Fruit fly (Drosophila melanogaster) whole organism, embryonic: Measurements from ENCODE around the gene CG10996.
A peak's percentile ranks its signal among the peaks of the same experiment; 100 is the strongest.

Source experiments
- Bgb ChIP-seq: fragments of 200-800 bp; sonication (Bioruptor generic); IDR thresholded peaks from 2 replicates; pipeline ENCODE4 v1.3.6; 2022; ENCODE audit warnings: missing biosample characterization, missing genetic modification characterization; ENCODE audit not compliant: partially characterized antibody
- CG11723 ChIP-seq: fragments of 200-800 bp; sonication (Bioruptor generic); optimal IDR thresholded peaks from 2 replicates; lab custom pipeline; 2017; ENCODE audit warnings: missing biosample characterization, mild to moderate bottlenecking, missing genetic modification characterization
- CG12071 ChIP-seq: fragments of 200-800 bp; sonication (Bioruptor generic); optimal IDR thresholded peaks from 3 replicates; lab custom pipeline; 2018; ENCODE audit warnings: missing biosample characterization, mild to moderate bottlenecking, missing genetic modification characterization
- CG14014 ChIP-seq: fragments of 200-800 bp; sonication (Bioruptor generic); IDR thresholded peaks from 2 replicates; pipeline ENCODE4 v1.3.6; 2022; ENCODE audit warnings: missing biosample characterization, missing genetic modification characterization
- CG14441 ChIP-seq: fragments of 200-800 bp; sonication (Bioruptor generic); IDR thresholded peaks from 2 replicates; pipeline ENCODE4 v1.3.6; 2022; ENCODE audit warnings: missing biosample characterization, missing genetic modification characterization
- CG15514 ChIP-seq: fragments of 200-800 bp; sonication (Bioruptor generic); optimal IDR thresholded peaks from 3 replicates; lab custom pipeline; 2017; ENCODE audit warnings: missing biosample characterization, missing genetic modification characterization, mild to moderate bottlenecking, moderate library complexity, missing genetic modification reagents
- CG2199 ChIP-seq: fragments of 200-800 bp; sonication (Bioruptor generic); IDR thresholded peaks from 3 replicates; pipeline ENCODE4 v1.3.6; 2022; ENCODE audit warnings: missing biosample characterization, missing genetic modification characterization
- CG2202 ChIP-seq: fragments of 200-800 bp; sonication (Bioruptor generic); optimal IDR thresholded peaks from 2 replicates; lab custom pipeline; 2018; ENCODE audit warnings: missing biosample characterization, mild to moderate bottlenecking, missing genetic modification characterization
- CG31365 ChIP-seq: fragments of 200-800 bp; sonication (Bioruptor generic); optimal IDR thresholded peaks from 2 replicates; lab custom pipeline; 2018; ENCODE audit warnings: missing biosample characterization, mild to moderate bottlenecking, missing genetic modification characterization
- CG32767 ChIP-seq: fragments of 200-800 bp; sonication (Bioruptor generic); IDR thresholded peaks from 2 replicates; pipeline ENCODE4 v1.3.6; 2022; ENCODE audit warnings: missing biosample characterization, missing genetic modification characterization
- CG6791 ChIP-seq: fragments of 200-800 bp; sonication (Bioruptor generic); IDR thresholded peaks from 3 replicates; pipeline ENCODE4 v1.3.6; 2022; ENCODE audit warnings: missing biosample characterization, missing genetic modification characterization; ENCODE audit not compliant: partially characterized antibody
- CG8924 ChIP-seq: fragments of 200-800 bp; optimal IDR thresholded peaks from 3 replicates; lab custom pipeline; 2019; ENCODE audit warnings: missing biosample characterization, mild to moderate bottlenecking, missing genetic modification characterization, moderate library complexity
- CG9932 ChIP-seq: fragments of 200-800 bp; sonication (Bioruptor generic); IDR thresholded peaks from 2 replicates; pipeline ENCODE4 v1.3.6; 2022; ENCODE audit warnings: missing biosample characterization, missing genetic modification characterization
- H2.0 ChIP-seq: fragments of 200-800 bp; sonication (Bioruptor generic); IDR thresholded peaks from 2 replicates; pipeline ENCODE4 v1.3.6; 2022; ENCODE audit warnings: missing biosample characterization, missing genetic modification characterization
- HLH3B ChIP-seq: fragments of 200-800 bp; sonication (Bioruptor generic); IDR thresholded peaks from 2 replicates; pipeline ENCODE4 v1.3.6; 2022; ENCODE audit warnings: missing biosample characterization, missing genetic modification characterization
- Hand ChIP-seq: fragments of 200-800 bp; sonication (Bioruptor generic); optimal IDR thresholded peaks from 2 replicates; lab custom pipeline; 2017; ENCODE audit warnings: mild to moderate bottlenecking, missing biosample characterization, missing genetic modification reagents, missing genetic modification characterization
- Hr39 ChIP-seq: fragments of >200 bp; optimal IDR thresholded peaks from 2 replicates; lab custom pipeline; 2017
- Myb ChIP-seq: fragments of 200-800 bp; sonication (Bioruptor generic); optimal IDR thresholded peaks from 2 replicates; lab custom pipeline; 2016; ENCODE audit warnings: missing biosample characterization, missing genetic modification characterization
- Neu2 ChIP-seq: fragments of 200-800 bp; sonication (Bioruptor generic); optimal IDR thresholded peaks from 3 replicates; lab custom pipeline; 2016; ENCODE audit warnings: missing biosample characterization, missing genetic modification characterization, borderline replicate concordance
- Opbp ChIP-seq: fragments of 200-800 bp; sonication (Bioruptor generic); IDR thresholded peaks from 3 replicates; pipeline ENCODE4 v1.3.6; 2022; ENCODE audit warnings: missing biosample characterization, missing genetic modification characterization; ENCODE audit not compliant: partially characterized antibody
- Optix ChIP-seq: fragments of 200-800 bp; sonication (Bioruptor generic); IDR thresholded peaks from 3 replicates; pipeline ENCODE4 v1.3.6; 2022; ENCODE audit warnings: missing biosample characterization, missing genetic modification characterization
- Ptx1 ChIP-seq: fragments of 200-800 bp; sonication (Bioruptor generic); IDR thresholded peaks from 2 replicates; pipeline ENCODE4 v1.3.6; 2022; ENCODE audit warnings: missing biosample characterization, missing genetic modification characterization
- Sox100B ChIP-seq: fragments of 200-800 bp; sonication (Bioruptor generic); optimal IDR thresholded peaks from 3 replicates; lab custom pipeline; 2018; ENCODE audit warnings: missing biosample characterization, mild to moderate bottlenecking, missing genetic modification characterization
- Sry-β ChIP-seq: fragments of 200-800 bp; sonication (Bioruptor generic); optimal IDR thresholded peaks from 2 replicates; lab custom pipeline; 2018; ENCODE audit warnings: missing biosample characterization, mild to moderate bottlenecking, missing genetic modification characterization, moderate library complexity
- Stat92E ChIP-seq, 3 experiments: fragments of >200 bp in 2 of 3; fragments of 200-800 bp in 1 of 3; sonication (Bioruptor generic) in 1 of 3; optimal IDR thresholded peaks; 2 replicates each; lab custom pipeline; 2017 to 2019; ENCODE audit warnings: missing biosample characterization in 3 of 3, missing genetic modification characterization in 3 of 3, mild to moderate bottlenecking in 1 of 3, moderate library complexity in 1 of 3
- Xrp1 ChIP-seq: fragments of 200-800 bp; sonication (Bioruptor generic); IDR thresholded peaks from 2 replicates; pipeline ENCODE4 v1.3.6; 2022; ENCODE audit warnings: missing biosample characterization, missing genetic modification characterization
- YL-1 ChIP-seq: fragments of 200-800 bp; sonication (Bioruptor generic); optimal IDR thresholded peaks from 3 replicates; lab custom pipeline; 2017; ENCODE audit warnings: missing biosample characterization, mild to moderate bottlenecking, missing genetic modification characterization
- abd-A ChIP-seq: fragments of 200-800 bp; sonication (Bioruptor generic); optimal IDR thresholded peaks from 3 replicates; lab custom pipeline; 2019; ENCODE audit warnings: missing biosample characterization, mild to moderate bottlenecking, missing genetic modification characterization, moderate library complexity
- bbx ChIP-seq: fragments of 200-800 bp; sonication (Bioruptor generic); IDR thresholded peaks from 2 replicates; pipeline ENCODE4 v1.3.6; 2022; ENCODE audit warnings: missing biosample characterization, missing genetic modification characterization; ENCODE audit not compliant: partially characterized antibody
- btn ChIP-seq: fragments of 200-800 bp; sonication (Bioruptor generic); optimal IDR thresholded peaks from 2 replicates; lab custom pipeline; 2016; ENCODE audit warnings: missing biosample characterization, missing genetic modification characterization
- cad ChIP-seq: fragments of >200 bp; optimal IDR thresholded peaks from 2 replicates; lab custom pipeline; 2017; ENCODE audit warnings: missing biosample characterization, missing genetic modification characterization
- chinmo ChIP-seq: fragments of 200-800 bp; sonication (Bioruptor generic); IDR thresholded peaks from 4 replicates; pipeline ENCODE4 v1.3.6; 2022; ENCODE audit warnings: missing biosample characterization, missing genetic modification characterization; ENCODE audit not compliant: partially characterized antibody
- exex ChIP-seq: fragments of 200-800 bp; sonication (Bioruptor generic); optimal IDR thresholded peaks from 4 replicates; lab custom pipeline; 2018; ENCODE audit warnings: missing biosample characterization, mild to moderate bottlenecking, missing genetic modification characterization, moderate library complexity
- hkb ChIP-seq, 2 experiments: fragments of 200-800 bp in 1 of 2; fragments of >200 bp in 1 of 2; sonication (Bioruptor generic) in 1 of 2; IDR thresholded peaks in 1 of 2; optimal IDR thresholded peaks in 1 of 2; 2 replicates each; pipeline versions ENCODE4 v1.3.6 to Lab custom; 2017 to 2022; ENCODE audit warnings: missing biosample characterization in 1 of 2, missing genetic modification characterization in 1 of 2
- inv ChIP-seq: fragments of 200-800 bp; sonication (Bioruptor generic); IDR thresholded peaks from 2 replicates; pipeline ENCODE4 v1.3.6; 2022; ENCODE audit warnings: missing biosample characterization, missing genetic modification characterization; ENCODE audit not compliant: partially characterized antibody
- jing ChIP-seq: fragments of 200-800 bp; sonication (Bioruptor generic); optimal IDR thresholded peaks from 2 replicates; lab custom pipeline; 2018; ENCODE audit warnings: missing biosample characterization, mild to moderate bottlenecking, missing genetic modification characterization
- mam ChIP-seq: fragments of 200-800 bp; sonication (Bioruptor generic); optimal IDR thresholded peaks from 3 replicates; lab custom pipeline; 2016; ENCODE audit warnings: missing biosample characterization, missing genetic modification characterization
- nmo ChIP-seq: fragments of 200-800 bp; sonication (Bioruptor generic); optimal IDR thresholded peaks from 2 replicates; lab custom pipeline; 2018; ENCODE audit warnings: missing biosample characterization, mild to moderate bottlenecking, missing genetic modification characterization, moderate library complexity
- pan ChIP-seq, 4 experiments: fragments of >200 bp in 3 of 4; fragments of 200-800 bp in 1 of 4; sonication (Bioruptor generic) in 1 of 4; optimal IDR thresholded peaks in 3 of 4; IDR thresholded peaks in 1 of 4; 2 replicates each; pipeline versions ENCODE4 v1.3.6 to Lab custom; 2017 to 2022; ENCODE audit warnings: missing biosample characterization in 2 of 4, missing genetic modification characterization in 2 of 4, mixed read lengths in 1 of 4
- peb ChIP-seq: fragments of 200-800 bp; sonication (Bioruptor generic); IDR thresholded peaks from 2 replicates; pipeline ENCODE4 v1.3.6; 2022; ENCODE audit warnings: missing biosample characterization, missing genetic modification characterization
- pita ChIP-seq: fragments of 200-800 bp; sonication (Bioruptor generic); optimal IDR thresholded peaks from 2 replicates; lab custom pipeline; 2017; ENCODE audit warnings: missing biosample characterization, mild to moderate bottlenecking, missing genetic modification characterization
- sens ChIP-seq: fragments of 200-800 bp; sonication (Bioruptor generic); peaks from one replicate; lab custom pipeline; 2016; ENCODE audit warnings: missing biosample characterization, missing genetic modification characterization
- sqz ChIP-seq: fragments of 200-800 bp; sonication (Bioruptor generic); optimal IDR thresholded peaks from 3 replicates; lab custom pipeline; 2018; ENCODE audit warnings: missing biosample characterization, mild to moderate bottlenecking, missing genetic modification characterization
- stwl ChIP-seq: fragments of 200-800 bp; sonication (Bioruptor generic); optimal IDR thresholded peaks from 3 replicates; lab custom pipeline; 2018; ENCODE audit warnings: missing biosample characterization, mild to moderate bottlenecking, missing genetic modification characterization, moderate library complexity
- tap ChIP-seq: fragments of 200-800 bp; optimal IDR thresholded peaks from 3 replicates; lab custom pipeline; 2019; ENCODE audit warnings: missing biosample characterization, mild to moderate bottlenecking, missing genetic modification characterization, moderate library complexity
- zf30C ChIP-seq: fragments of 200-800 bp; sonication (Bioruptor generic); optimal IDR thresholded peaks from 3 replicates; lab custom pipeline; 2018; ENCODE audit warnings: missing biosample characterization, mild to moderate bottlenecking, missing genetic modification characterization

The CG10996 gene

dm6 chrX:13821775-13822493 lies 24.5 kb upstream of the CG10996 start, which contains the start of gene Clic (continued):
- TF ChIP-seq pita (GFP tag; lab: Kevin White, UChicago), result no peak
- peak; percentile 60 for TF ChIP-seq bbx
- TF ChIP-seq zf30C (GFP tag; lab: Kevin White, UChicago), result no peak
- peak; percentile 38 for TF ChIP-seq sqz
- no peak for TF ChIP-seq Sox100B (GFP tag; lab: Kevin White, UChicago)
- peak; percentile 8 for TF ChIP-seq Hand (GFP tag; lab: Kevin White, UChicago)
- TF ChIP-seq abd-A (tag; lab: Kevin White, UChicago), result no peak
- TF ChIP-seq Opbp (GFP tag; lab: Robert Waterston, UW), result peak; percentile 51; the same call in 1 of the 3 replicates
- TF ChIP-seq btn, result no peak
- TF ChIP-seq jing (GFP tag; lab: Kevin White, UChicago), result no peak
- TF ChIP-seq YL-1 (GFP tag; lab: Kevin White, UChicago), result no peak
- TF ChIP-seq Ptx1 (GFP tag; lab: Robert Waterston, UW), result no peak
- TF ChIP-seq CG15514, result peak; percentile 37

- TF ChIP-seq CG9932 (GFP tag; lab: Robert Waterston, UW) (no peak), exex (peak; percentile 52), Neu2 (GFP tag; lab: Kevin White, UChicago) (no peak), CG8924 (no peak), CG2202 (no peak), chinmo (GFP tag; lab: Robert Waterston, UW) (0 out of 4 replicates have a peak, but pooled peaks have one; percentile 51), Stat92E (GFP tag; optimal IDR thresholded peaks at IDR 0.05; lab: Kevin White, UChicago) (no peak), Xrp1 (GFP tag; lab: Robert Waterston, UW) (0 out of 2 replicates have a peak, but pooled peaks have one; percentile 13), inv (GFP tag; lab: Robert Waterston, UW) (no peak), CG14014 (no peak), Hr39 (lab: Kevin White, UChicago) (no peak), Bgb (GFP tag; lab: Robert Waterston, UW) (no peak), H2.0 (GFP tag; lab: Robert Waterston, UW) (no peak), HLH3B (GFP tag; lab: Robert Waterston, UW) (no peak), CG6791 (GFP tag; lab: Robert Waterston, UW) (no peak), cad (GFP tag; lab: Kevin White, UChicago) (no peak), pan (optimal IDR thresholded peaks at IDR 0.05; lab: Kevin White, UChicago) (no peak), pan (GFP tag; optimal IDR thresholded peaks at IDR 0.05 in 1 of 2, IDR thresholded peaks at IDR 0.05 in 1 of 2) (peak in 1 of 2 experiments; percentile 14), Optix (GFP tag; lab: Robert Waterston, UW) (no peak), stwl (no peak), CG11723 (no peak), hkb (optimal IDR thresholded peaks at IDR 0.05; lab: Kevin White, UChicago) (no peak), hkb (GFP tag; IDR thresholded peaks at IDR 0.05; lab: Robert Waterston, UW) (0 out of 2 replicates have a peak, but pooled peaks have one; percentile 21), peb (GFP tag; lab: Robert Waterston, UW) (no peak), CG12071 (GFP tag; lab: Kevin White, UChicago) (no peak), CG14441 (GFP tag; lab: Robert Waterston, UW) (no peak), Sry-β (GFP tag; lab: Kevin White, UChicago) (no peak), mam (GFP tag; lab: Kevin White, UChicago) (no peak), CG2199 (0 out of 3 replicates have a peak, but pooled peaks have one; percentile 29), tap (no peak), CG32767 (GFP tag; lab: Robert Waterston, UW) (no peak), CG31365 (tag; lab: Kevin White, UChicago) (no peak), nmo (GFP tag; lab: Kevin White, UChicago) (peak; percentile 0), Myb (GFP tag; lab: Kevin White, UChicago) (no peak), sens (GFP tag; lab: Kevin White, UChicago) (peak; percentile 73)
These were observed 23.8 kb upstream of the CG10996 start for dm6 chrX:13821039-13821774.
